Fruit fly (Drosophila melanogaster): ENCODE data around the gene Vps45.

The Vps45 gene

dm6 chr3R:9555334-9555974 lies 8.3 kb upstream of the Vps45 start, which contains the start of the genes CG9386 and BckdhA (continued):
- TF ChIP-seq CG3995 (GFP tag; optimal IDR thresholded peaks at IDR 0.05) (peak; percentile 89), tna (GFP tag; IDR thresholded peaks at IDR 0.05; ENCODE audit: partially characterized antibody) (no peak), CG14965 (GFP tag; optimal IDR thresholded peaks at IDR 0.05; ENCODE audit: borderline replicate concordance) (no peak), pita (GFP tag; optimal IDR thresholded peaks at IDR 0.05) (no peak), CG12219 (GFP tag; optimal IDR thresholded peaks at IDR 0.05) (no peak), cg (GFP tag; optimal IDR thresholded peaks at IDR 0.05) (no peak), CG15479 (GFP tag; optimal IDR thresholded peaks at IDR 0.05) (no peak), Fer1 (GFP tag; optimal IDR thresholded peaks at IDR 0.05) (peak; percentile 42), CG9932 (GFP tag; IDR thresholded peaks at IDR 0.05) (peak; percentile 80), CG1792 (GFP tag; optimal IDR thresholded peaks at IDR 0.05) (no peak), wek (GFP tag; optimal IDR thresholded peaks at IDR 0.05) (no peak), odd (GFP tag; optimal IDR thresholded peaks at IDR 0.05) (peak; percentile 48), stwl (tag; optimal IDR thresholded peaks at IDR 0.05) (no peak), cad (GFP tag; optimal IDR thresholded peaks at IDR 0.05) (no peak), CG12071 (GFP tag; optimal IDR thresholded peaks at IDR 0.05) (no peak), CG4360 (GFP tag; IDR thresholded peaks at IDR 0.05) (no peak), knrl (GFP tag; IDR thresholded peaks at IDR 0.05; ENCODE audit: partially characterized antibody) (peak; percentile 69), Spps (tag; optimal IDR thresholded peaks at IDR 0.05) (no peak), CG3281 (GFP tag; optimal IDR thresholded peaks at IDR 0.05) (peak; percentile 44), CG3163 (GFP tag; optimal IDR thresholded peaks at IDR 0.05) (peak; percentile 14), Chrac-16 (GFP tag; optimal IDR thresholded peaks at IDR 0.05) (peak; percentile 55), CG12155 (GFP tag; optimal IDR thresholded peaks at IDR 0.05) (peak; percentile 50), slou (GFP tag; optimal IDR thresholded peaks at IDR 0.05) (no peak), disco-r (GFP tag; optimal IDR thresholded peaks at IDR 0.05) (no peak), ttk (GFP tag; IDR thresholded peaks at IDR 0.05) (0 out of 2 replicates have a peak, but pooled peaks have one; percentile 33), CG14667 (GFP tag; IDR thresholded peaks at IDR 0.05) (no peak), dpn (GFP tag; optimal IDR thresholded peaks at IDR 0.05) (peak; percentile 59 to 64), pros (GFP tag; optimal IDR thresholded peaks at IDR 0.05) (no peak), tio (GFP tag; optimal IDR thresholded peaks at IDR 0.05) (no peak), nerfin-1 (tag; optimal IDR thresholded peaks at IDR 0.05) (peak; percentile 42), CG17829 (tag; optimal IDR thresholded peaks at IDR 0.05) (peak; percentile 45), phol (tag; optimal IDR thresholded peaks at IDR 0.05) (peak; percentile 60), CG11093 (GFP tag; IDR thresholded peaks at IDR 0.05) (no peak), kay (GFP tag; optimal IDR thresholded peaks at IDR 0.05) (peak; percentile 11), zen2 (GFP tag; IDR thresholded peaks at IDR 0.05; ENCODE audit: partially characterized antibody) (peak; percentile 44; the same call in 1 of the 3 replicates), CG18476 (GFP tag; optimal IDR thresholded peaks at IDR 0.05) (peak; percentile 34), mld (GFP tag; IDR thresholded peaks at IDR 0.05; ENCODE audit: partially characterized antibody) (no peak), corto (GFP tag; optimal IDR thresholded peaks at IDR 0.05) (no peak), CG13894 (tag; optimal IDR thresholded peaks at IDR 0.05) (peak; percentile 63), HLH4C (GFP tag; IDR thresholded peaks at IDR 0.05; ENCODE audit: partially characterized antibody) (peak; percentile 74), Pdp1 (GFP tag; optimal IDR thresholded peaks at IDR 0.05) (peak; percentile 54 to 99), ab (GFP tag; optimal IDR thresholded peaks at IDR 0.05) (no peak), Mad (GFP tag; optimal IDR thresholded peaks at IDR 0.05) (peak; percentile 40), HLHmδ (GFP tag; optimal IDR thresholded peaks at IDR 0.05) (no peak), E2f1 (GFP tag; IDR thresholded peaks at IDR 0.05) (no peak), PHDP (tag; optimal IDR thresholded peaks at IDR 0.05) (peak; percentile 31), Ets65A (GFP tag) (peak; percentile 95), CG17568 (GFP tag; optimal IDR thresholded peaks at IDR 0.05) (no peak), fd96Cb (tag; optimal IDR thresholded peaks at IDR 0.05) (peak; percentile 31)

All from whole organism, embryonic.